Fruit fly (Drosophila melanogaster): ENCODE measurements around the gene wake.

The wake gene

dm6 chr3R:22726031-22726770, 86.6 kb downstream of the wake start, which contains the start of gene RNF220 (continued):
- no peak for TF ChIP-seq dati (GFP tag; IDR thresholded peaks at IDR 0.05)
- no peak for TF ChIP-seq CG12236 (GFP tag; optimal IDR thresholded peaks at IDR 0.05)
- TF ChIP-seq CG13775 (GFP tag; optimal IDR thresholded peaks at IDR 0.05) = peak; percentile 32
- no peak for TF ChIP-seq run (tag; optimal IDR thresholded peaks at IDR 0.05)
- TF ChIP-seq CG7839 (tag; optimal IDR thresholded peaks at IDR 0.05) = peak; percentile 39
- TF ChIP-seq CG9437 (GFP tag; optimal IDR thresholded peaks at IDR 0.05) = peak; percentile 97
- no peak for TF ChIP-seq Drgx (GFP tag; IDR thresholded peaks at IDR 0.05)
- peak; percentile 73 for TF ChIP-seq gfzf (GFP tag; optimal IDR thresholded peaks at IDR 0.05)
- TF ChIP-seq pzg (GFP tag; optimal IDR thresholded peaks at IDR 0.05) = peak; percentile 51
- peak; percentile 78 for TF ChIP-seq bbx (GFP tag; IDR thresholded peaks at IDR 0.05; ENCODE audit: partially characterized antibody)
- TF ChIP-seq zfh1 (GFP tag; IDR thresholded peaks at IDR 0.05) = 0 out of 3 replicates have a peak, but pooled peaks have one; percentile 20
- TF ChIP-seq CG6791 (GFP tag; IDR thresholded peaks at IDR 0.05; ENCODE audit: partially characterized antibody) = peak; percentile 81
- no peak for TF ChIP-seq Sry-β (GFP tag; optimal IDR thresholded peaks at IDR 0.05)
- peak; percentile 31 for TF ChIP-seq Sin3A (optimal IDR thresholded peaks at IDR 0.05)
- TF ChIP-seq CG3995 (GFP tag; optimal IDR thresholded peaks at IDR 0.05) = peak; percentile 93
- peak; percentile 5 for TF ChIP-seq Sox102F (GFP tag; optimal IDR thresholded peaks at IDR 0.05)
- TF ChIP-seq Doc2 (GFP tag; IDR thresholded peaks at IDR 0.05) = no peak
- peak; percentile 47 for TF ChIP-seq ato (GFP tag; IDR thresholded peaks at IDR 0.05; ENCODE audit: partially characterized antibody)
- peak; percentile 2 for TF ChIP-seq Lhr (GFP tag; optimal IDR thresholded peaks at IDR 0.05)
- peak; percentile 1 for TF ChIP-seq CG17829 (tag; optimal IDR thresholded peaks at IDR 0.05)
- 0 out of 2 replicates have a peak, but pooled peaks have one; percentile 34 for TF ChIP-seq chm (GFP tag; IDR thresholded peaks at IDR 0.05)
- TF ChIP-seq CG7963 (GFP tag; IDR thresholded peaks at IDR 0.05; ENCODE audit: partially characterized antibody) = peak; percentile 61; the same call in 2 of the 3 replicates
- TF ChIP-seq MBD-R2 (GFP tag; IDR thresholded peaks at IDR 0.05) = peak; percentile 45
- peak; percentile 4 for TF ChIP-seq CG15269 (tag; optimal IDR thresholded peaks at IDR 0.05)
- TF ChIP-seq CG30403 (GFP tag; optimal IDR thresholded peaks at IDR 0.05) = peak; percentile 54
- TF ChIP-seq Dll (GFP tag; IDR thresholded peaks at IDR 0.05; ENCODE audit: partially characterized antibody) = peak; percentile 77
- TF ChIP-seq CG18599 (GFP tag; optimal IDR thresholded peaks at IDR 0.05) = peak; percentile 7
- TF ChIP-seq Xrp1 (GFP tag; IDR thresholded peaks at IDR 0.05) = no peak
- peak; percentile 58; the same call in 1 of the 2 replicates for TF ChIP-seq CG31441 (GFP tag; IDR thresholded peaks at IDR 0.05)
- TF ChIP-seq CG9797 (GFP tag; optimal IDR thresholded peaks at IDR 0.05) = peak; percentile 59
- TF ChIP-seq Xbp1 (GFP tag; optimal IDR thresholded peaks at IDR 0.05) = peak; percentile 30
- peak; percentile 46 for TF ChIP-seq phol (tag; optimal IDR thresholded peaks at IDR 0.05)
- peak; percentile 59 for TF ChIP-seq Dref (GFP tag; IDR thresholded peaks at IDR 0.05)
- peak in 1 of 2 experiments; percentile 31 for TF ChIP-seq Hr51 (GFP tag; optimal IDR thresholded peaks at IDR 0.05)
- peak; percentile 31 for TF ChIP-seq CG4424 (GFP tag; optimal IDR thresholded peaks at IDR 0.05)
- TF ChIP-seq Dp (GFP tag; optimal IDR thresholded peaks at IDR 0.05) = peak; percentile 24
- TF ChIP-seq odd (GFP tag; optimal IDR thresholded peaks at IDR 0.05) = no peak
- no peak for TF ChIP-seq br (optimal IDR thresholded peaks at IDR 0.05)
- TF ChIP-seq CG17361 (GFP tag; IDR thresholded peaks at IDR 0.05) = peak; percentile 60
- peak; percentile 21 for TF ChIP-seq az2 (GFP tag; optimal IDR thresholded peaks at IDR 0.05)
- TF ChIP-seq CG8290 (GFP tag; optimal IDR thresholded peaks at IDR 0.05) = no peak
- TF ChIP-seq CG8290 (tag; optimal IDR thresholded peaks at IDR 0.05) = peak in 1 of 2 experiments; percentile 1
- TF ChIP-seq CG17385 (GFP tag; optimal IDR thresholded peaks at IDR 0.05) = peak; percentile 12
- peak; percentile 50 for TF ChIP-seq CG9727 (GFP tag; optimal IDR thresholded peaks at IDR 0.05)
- no peak for TF ChIP-seq CG16779 (GFP tag; IDR thresholded peaks at IDR 0.05)
- TF ChIP-seq CG2116 (GFP tag; optimal IDR thresholded peaks at IDR 0.05) = peak; percentile 46
